Worm (Caenorhabditis elegans) whole organism, L1 larva: Measurements from ENCODE around the gene swt-5.

Experiments
- C16A3.4 ChIP-seq: fragments of 150-350 bp; optimal IDR thresholded peaks from 2 replicates; lab custom pipeline; 2014; ENCODE audit warnings: missing biosample characterization, missing genetic modification characterization
- Y116A8C.19 ChIP-seq: sonication (generic microtip); optimal IDR thresholded peaks from 2 replicates; lab custom pipeline; 2016; ENCODE audit warnings: missing compliant biosample characterization, missing genetic modification characterization, borderline replicate concordance
- alr-1 ChIP-seq: fragments of 200-800 bp; sonication (Bioruptor generic); optimal IDR thresholded peaks from 2 replicates; lab custom pipeline; 2018; ENCODE audit warnings: borderline replicate concordance, mild to moderate bottlenecking, missing genetic modification characterization, missing compliant biosample characterization
- blmp-1 ChIP-seq: fragments of 150-350 bp; optimal IDR thresholded peaks from 2 replicates; lab custom pipeline; 2014; ENCODE audit warnings: missing biosample characterization, missing genetic modification characterization
- ceh-8 ChIP-seq: fragments of 200-800 bp; sonication (Bioruptor generic); optimal IDR thresholded peaks from 2 replicates; lab custom pipeline; 2018; ENCODE audit warnings: mild to moderate bottlenecking, missing genetic modification characterization, moderate library complexity, missing compliant biosample characterization
- ceh-82 ChIP-seq, 3 experiments: fragments of 150-350 bp in 1 of 3; sonication (generic microtip) in 2 of 3; optimal IDR thresholded peaks; 2 replicates each; lab custom pipeline; 2014 to 2017; ENCODE audit warnings: missing biosample characterization in 3 of 3, missing genetic modification characterization in 3 of 3
- ceh-88 ChIP-seq: fragments of 200-800 bp; sonication (Bioruptor generic); IDR thresholded peaks from 2 replicates; pipeline ENCODE4 v1.3.6; 2022; ENCODE audit warnings: missing genetic modification characterization, missing compliant biosample characterization
- ceh-90 ChIP-seq: sonication (generic microtip); optimal IDR thresholded peaks from 2 replicates; lab custom pipeline; 2016; ENCODE audit warnings: missing genetic modification characterization, missing compliant biosample characterization
- dsc-1 ChIP-seq: sonication (generic microtip); optimal IDR thresholded peaks from 2 replicates; lab custom pipeline; 2016; ENCODE audit warnings: mild to moderate bottlenecking, missing genetic modification characterization, missing compliant biosample characterization
- efl-1 ChIP-seq, 4 experiments: fragments of 150-350 bp; optimal IDR thresholded peaks in 3 of 4; peaks in 1 of 4; 1 replicate in 1 of 4; 2 replicates in 3 of 4; lab custom pipeline; 2014; ENCODE audit warnings: missing biosample characterization in 2 of 4, missing genetic modification characterization in 2 of 4, missing genetic modification reagents in 2 of 4
- efl-3 ChIP-seq: fragments of 200-800 bp; sonication (Bioruptor generic); optimal IDR thresholded peaks from 2 replicates; lab custom pipeline; 2018; ENCODE audit warnings: mild to moderate bottlenecking, missing genetic modification characterization, missing compliant biosample characterization
- elt-3 ChIP-seq, 6 experiments: fragments of 150-350 bp in 1 of 6; sonication (generic microtip); optimal IDR thresholded peaks; 2 replicates each; lab custom pipeline; 2017 to 2018; ENCODE audit warnings: missing biosample characterization in 6 of 6, missing genetic modification characterization in 6 of 6, inconsistent platforms in 1 of 6
- ets-5 ChIP-seq: fragments of 200-800 bp; sonication (Bioruptor generic); IDR thresholded peaks from 2 replicates; pipeline ENCODE4 v1.3.6; 2022; ENCODE audit warnings: missing genetic modification characterization, missing compliant biosample characterization
- fkh-10 ChIP-seq: sonication (generic microtip); optimal IDR thresholded peaks from 2 replicates; lab custom pipeline; 2017; ENCODE audit warnings: missing biosample characterization, missing genetic modification reagents, missing genetic modification characterization
- fkh-8 ChIP-seq: sonication (generic microtip); optimal IDR thresholded peaks from 2 replicates; lab custom pipeline; 2016; ENCODE audit warnings: mild to moderate bottlenecking, missing genetic modification characterization, missing compliant biosample characterization
- grh-1 ChIP-seq: fragments of 200-800 bp; sonication (Bioruptor generic); IDR thresholded peaks from 2 replicates; pipeline ENCODE4 v1.3.6; 2022; ENCODE audit warnings: missing genetic modification reagents, missing genetic modification characterization, missing compliant biosample characterization
- hlh-17 ChIP-seq: fragments of 200-800 bp; sonication (Bioruptor generic); optimal IDR thresholded peaks from 2 replicates; lab custom pipeline; 2018; ENCODE audit warnings: missing genetic modification characterization, mild to moderate bottlenecking, missing compliant biosample characterization, moderate library complexity, borderline replicate concordance
- hpl-2 ChIP-seq: fragments of 150-350 bp; optimal IDR thresholded peaks from 2 replicates; lab custom pipeline; 2014; ENCODE audit warnings: missing biosample characterization, missing genetic modification reagents, missing genetic modification characterization
- irx-1 ChIP-seq: sonication (generic microtip); optimal IDR thresholded peaks from 2 replicates; lab custom pipeline; 2016; ENCODE audit warnings: missing genetic modification characterization, missing compliant biosample characterization
- isw-1 ChIP-seq: fragments of 200-800 bp; sonication (Bioruptor generic); IDR thresholded peaks from 2 replicates; pipeline ENCODE4 v1.3.6; 2022; ENCODE audit warnings: missing genetic modification characterization, missing compliant biosample characterization
- jun-1 ChIP-seq: fragments of 150-350 bp; optimal IDR thresholded peaks from 2 replicates; lab custom pipeline; 2014; ENCODE audit warnings: missing biosample characterization, missing genetic modification reagents, missing genetic modification characterization
- lin-13 ChIP-seq: fragments of 150-350 bp; optimal IDR thresholded peaks from 2 replicates; lab custom pipeline; 2014; ENCODE audit warnings: missing biosample characterization, missing genetic modification reagents, missing genetic modification characterization
- lin-14 ChIP-seq: fragments of 200-800 bp; sonication (Bioruptor generic); optimal IDR thresholded peaks from 2 replicates; lab custom pipeline; 2018; ENCODE audit warnings: mild to moderate bottlenecking, missing genetic modification characterization, moderate library complexity, missing compliant biosample characterization
- lin-15B ChIP-seq: fragments of 150-350 bp; sonication (generic microtip); optimal IDR thresholded peaks from 3 replicates; lab custom pipeline; 2014; ENCODE audit warnings: missing biosample characterization, missing genetic modification characterization
- lin-35 ChIP-seq, 2 experiments: fragments of 150-350 bp; optimal IDR thresholded peaks; 2 replicates each; lab custom pipeline; 2014; ENCODE audit warnings: missing biosample characterization in 2 of 2, missing genetic modification characterization in 2 of 2, missing genetic modification reagents in 2 of 2
- lin-39 ChIP-seq: fragments of 150-350 bp; optimal IDR thresholded peaks from 2 replicates; lab custom pipeline; 2014; ENCODE audit warnings: missing biosample characterization, missing genetic modification reagents, missing genetic modification characterization
- lsy-2 ChIP-seq, 2 experiments: fragments of 150-350 bp; optimal IDR thresholded peaks; 2 replicates each; lab custom pipeline; 2014; ENCODE audit warnings: missing biosample characterization in 2 of 2, missing genetic modification characterization in 2 of 2
- mab-9 ChIP-seq: fragments of 200-800 bp; sonication (Bioruptor generic); IDR thresholded peaks from 2 replicates; pipeline ENCODE4 v1.3.6; 2022; ENCODE audit warnings: missing genetic modification reagents, missing genetic modification characterization, missing compliant biosample characterization
- mef-2 ChIP-seq: fragments of 150-350 bp; optimal IDR thresholded peaks from 2 replicates; lab custom pipeline; 2014; ENCODE audit warnings: missing biosample characterization, missing genetic modification characterization
- mep-1 ChIP-seq: fragments of 150-350 bp; optimal IDR thresholded peaks from 2 replicates; lab custom pipeline; 2014; ENCODE audit warnings: missing biosample characterization, missing genetic modification characterization
- nhr-12 ChIP-seq: sonication (generic microtip); optimal IDR thresholded peaks from 2 replicates; lab custom pipeline; 2017; ENCODE audit warnings: missing biosample characterization, missing genetic modification characterization
- nhr-19 ChIP-seq: fragments of 200-800 bp; sonication (Bioruptor generic); conservative IDR thresholded peaks from 2 replicates; pipeline ENCODE4 v1.3.6; 2022; ENCODE audit warnings: missing genetic modification characterization, missing compliant biosample characterization
- nhr-237 ChIP-seq: fragments of 150-350 bp; optimal IDR thresholded peaks from 2 replicates; lab custom pipeline; 2014; ENCODE audit warnings: missing biosample characterization, missing genetic modification characterization
- nhr-28 ChIP-seq: fragments of 150-350 bp; optimal IDR thresholded peaks from 2 replicates; lab custom pipeline; 2014; ENCODE audit warnings: missing biosample characterization, missing genetic modification characterization
- nhr-47 ChIP-seq: sonication (generic microtip); optimal IDR thresholded peaks from 2 replicates; lab custom pipeline; 2016; ENCODE audit warnings: mild to moderate bottlenecking, missing genetic modification characterization, moderate library complexity, missing compliant biosample characterization
- nhr-71 ChIP-seq: sonication (generic microtip); optimal IDR thresholded peaks from 2 replicates; lab custom pipeline; 2016; ENCODE audit warnings: mild to moderate bottlenecking, missing genetic modification characterization, moderate library complexity, missing compliant biosample characterization
- nhr-85 ChIP-seq: sonication (generic microtip); peaks from one replicate; lab custom pipeline; 2016; ENCODE audit warnings: missing genetic modification characterization, inconsistent platforms, missing compliant biosample characterization
- pax-3 ChIP-seq: fragments of 200-800 bp; sonication (Bioruptor generic); optimal IDR thresholded peaks from 2 replicates; lab custom pipeline; 2018; ENCODE audit warnings: mild to moderate bottlenecking, missing genetic modification characterization, moderate library complexity, missing compliant biosample characterization
- pqm-1 ChIP-seq: sonication (generic microtip); optimal IDR thresholded peaks from 3 replicates; lab custom pipeline; 2017; ENCODE audit warnings: missing biosample characterization, missing genetic modification characterization
- skn-1 ChIP-seq: fragments of 150-350 bp; optimal IDR thresholded peaks from 2 replicates; lab custom pipeline; 2014; ENCODE audit warnings: missing biosample characterization, missing genetic modification characterization
- snpc-4 ChIP-seq: fragments of 150-350 bp; optimal IDR thresholded peaks from 2 replicates; lab custom pipeline; 2014; ENCODE audit warnings: missing biosample characterization, missing genetic modification characterization
- snu-23 ChIP-seq: sonication (generic microtip); optimal IDR thresholded peaks from 2 replicates; lab custom pipeline; 2016; ENCODE audit warnings: missing genetic modification characterization, missing compliant biosample characterization
- sox-4 ChIP-seq: sonication (generic microtip); optimal IDR thresholded peaks from 2 replicates; lab custom pipeline; 2016; ENCODE audit warnings: missing genetic modification characterization, missing compliant biosample characterization
- sptf-1 ChIP-seq: fragments of 150-350 bp; optimal IDR thresholded peaks from 2 replicates; lab custom pipeline; 2014; ENCODE audit warnings: missing biosample characterization, missing genetic modification characterization
- sup-37 ChIP-seq: fragments of 200-800 bp; sonication (Bioruptor generic); optimal IDR thresholded peaks from 2 replicates; lab custom pipeline; 2018; ENCODE audit warnings: mild to moderate bottlenecking, missing genetic modification characterization, missing compliant biosample characterization
- tbx-2 ChIP-seq: sonication (generic microtip); optimal IDR thresholded peaks from 2 replicates; lab custom pipeline; 2016; ENCODE audit warnings: missing genetic modification characterization, missing compliant biosample characterization
- tlp-1 ChIP-seq: fragments of 150-350 bp; optimal IDR thresholded peaks from 2 replicates; lab custom pipeline; 2014; ENCODE audit warnings: missing biosample characterization, missing genetic modification characterization
- unc-130 ChIP-seq: fragments of 150-350 bp; optimal IDR thresholded peaks from 2 replicates; lab custom pipeline; 2017; ENCODE audit warnings: missing biosample characterization, missing genetic modification characterization, inconsistent platforms
- unc-86 ChIP-seq: sonication (generic microtip); optimal IDR thresholded peaks from 2 replicates; lab custom pipeline; 2016; ENCODE audit warnings: missing genetic modification characterization, missing compliant biosample characterization
- xbp-1 ChIP-seq: sonication (generic microtip); optimal IDR thresholded peaks from 2 replicates; lab custom pipeline; 2016; ENCODE audit warnings: missing genetic modification characterization, missing compliant biosample characterization
- zag-1 ChIP-seq: fragments of 150-350 bp; optimal IDR thresholded peaks from 2 replicates; lab custom pipeline; 2014; ENCODE audit warnings: missing biosample characterization, missing genetic modification characterization
- zip-4 ChIP-seq: fragments of 200-800 bp; sonication (Bioruptor generic); optimal IDR thresholded peaks from 2 replicates; lab custom pipeline; 2018; ENCODE audit warnings: mild to moderate bottlenecking, missing genetic modification characterization, moderate library complexity, missing compliant biosample characterization
- ztf-4 ChIP-seq: fragments of 150-350 bp; optimal IDR thresholded peaks from 2 replicates; lab custom pipeline; 2014; ENCODE audit warnings: missing biosample characterization, missing genetic modification characterization

Gene swt-5

ce11 chrV:9544176-9544632 is 43.0 kb downstream of the swt-5 start, which contains the start of gene mdf-1 (continued):
- no peak for TF ChIP-seq mef-2 (tag; lab: Kevin White, UChicago)
- no peak for TF ChIP-seq fkh-10 (GFP tag; lab: Kevin White, UChicago)
- TF ChIP-seq ceh-82 (tag; optimal IDR thresholded peaks at IDR 0.05; lab: Kevin White, UChicago) = peak; percentile 14 to 68 (median 43)
- TF ChIP-seq Y116A8C.19 (tag; lab: Kevin White, UChicago) = no peak
- no peak for TF ChIP-seq hpl-2 (GFP tag; lab: Kevin White, UChicago)
- peak; percentile 75 for TF ChIP-seq nhr-47 (tag; lab: Kevin White, UChicago)
- no peak for TF ChIP-seq nhr-237 (tag; lab: Kevin White, UChicago)
- TF ChIP-seq nhr-71 (tag; lab: Kevin White, UChicago) = peak; percentile 80
- peak; percentile 65 for TF ChIP-seq lin-15B (tag; lab: Kevin White, UChicago)
- peak; percentile 26 for TF ChIP-seq mep-1 (tag; lab: Kevin White, UChicago)
- no peak for TF ChIP-seq ceh-90 (tag; lab: Kevin White, UChicago)
- peak; percentile 60 for TF ChIP-seq xbp-1 (tag; lab: Kevin White, UChicago)
- peak; percentile 24 for TF ChIP-seq ztf-4 (tag; lab: Kevin White, UChicago)
- TF ChIP-seq irx-1 = peak; percentile 40
- TF ChIP-seq snpc-4 (tag; lab: Kevin White, UChicago) = peak; percentile 35
- no peak for TF ChIP-seq pqm-1
- no peak for TF ChIP-seq zip-4 (GFP tag; lab: Kevin White, UChicago)
- peak; percentile 48 for TF ChIP-seq nhr-85
- no peak for TF ChIP-seq jun-1
- peak; percentile 90 to 96 for TF ChIP-seq lin-35 (GFP tag; optimal IDR thresholded peaks at IDR 0.05; lab: Kevin White, UChicago)
- peak; percentile 77 for TF ChIP-seq lin-14 (GFP tag; lab: Kevin White, UChicago)
- TF ChIP-seq ceh-88 (GFP tag; lab: Robert Waterston, UW) = peak; percentile 26; the same call in 1 of the 2 replicates
- peak; percentile 67 for TF ChIP-seq skn-1 (tag; lab: Kevin White, UChicago)
- peak; percentile 85 for TF ChIP-seq C16A3.4 (tag; lab: Kevin White, UChicago)
- TF ChIP-seq fkh-8 (tag; lab: Kevin White, UChicago) = peak; percentile 57
- no peak for TF ChIP-seq lin-39
- peak; percentile 49 for TF ChIP-seq nhr-19 (GFP tag; lab: Robert Waterston, UW)
- no peak for TF ChIP-seq isw-1 (GFP tag; lab: Robert Waterston, UW)
- no peak for TF ChIP-seq alr-1 (tag; lab: Kevin White, UChicago)
- peak; percentile 59 to 81 for TF ChIP-seq lsy-2 (tag; optimal IDR thresholded peaks at IDR 0.05; lab: Kevin White, UChicago)
- no peak for TF ChIP-seq grh-1 (GFP tag; lab: Robert Waterston, UW)
- peak; percentile 62 for TF ChIP-seq lin-13 (GFP tag; lab: Kevin White, UChicago)
- no peak for TF ChIP-seq zag-1
- no peak for TF ChIP-seq mab-9 (GFP tag; lab: Robert Waterston, UW)
- no peak for TF ChIP-seq sptf-1 (tag; lab: Kevin White, UChicago)
- TF ChIP-seq pax-3 (tag; lab: Kevin White, UChicago) = no peak
- TF ChIP-seq elt-3 (tag; optimal IDR thresholded peaks at IDR 0.05; lab: Kevin White, UChicago) = peak in 1 of 6 experiments; percentile 82
- peak; percentile 75 to 92 for TF ChIP-seq efl-1 (optimal IDR thresholded peaks at IDR 0.05; lab: Kevin White, UChicago)
- TF ChIP-seq efl-1 (GFP tag; optimal IDR thresholded peaks at IDR 0.05 in 1 of 2; lab: Kevin White, UChicago) = peak; percentile 91 to 99
- no peak for TF ChIP-seq sup-37 (GFP tag; lab: Kevin White, UChicago)
- TF ChIP-seq hlh-17 (GFP tag; lab: Kevin White, UChicago) = no peak
- TF ChIP-seq ets-5 (GFP tag; lab: Robert Waterston, UW) = no peak
- peak; percentile 62 for TF ChIP-seq blmp-1 (tag; lab: Kevin White, UChicago)
- no peak for TF ChIP-seq nhr-12 (tag; lab: Kevin White, UChicago)
- peak; percentile 49 for TF ChIP-seq dsc-1 (tag; lab: Kevin White, UChicago)
- TF ChIP-seq ceh-8 = peak; percentile 34
- no peak for TF ChIP-seq sox-4
- peak; percentile 60 for TF ChIP-seq tbx-2
- TF ChIP-seq tlp-1 (tag; lab: Kevin White, UChicago) = no peak
- TF ChIP-seq unc-130 (tag; lab: Kevin White, UChicago) = peak; percentile 58
- peak; percentile 32 for TF ChIP-seq unc-86 (tag; lab: Kevin White, UChicago)
- no peak for TF ChIP-seq efl-3 (GFP tag; lab: Kevin White, UChicago)
- no peak for TF ChIP-seq nhr-28 (tag; lab: Kevin White, UChicago)
- peak; percentile 79 for TF ChIP-seq snu-23
